Worm (Caenorhabditis elegans): ENCODE results near the gene C39B5.14.
"Not testable (repeated sequence)": the region's sequence is repeated elsewhere in the genome, so short reads cannot be mapped to it uniquely, and the experiment has no call there.

The C39B5.14 gene

DNA sequence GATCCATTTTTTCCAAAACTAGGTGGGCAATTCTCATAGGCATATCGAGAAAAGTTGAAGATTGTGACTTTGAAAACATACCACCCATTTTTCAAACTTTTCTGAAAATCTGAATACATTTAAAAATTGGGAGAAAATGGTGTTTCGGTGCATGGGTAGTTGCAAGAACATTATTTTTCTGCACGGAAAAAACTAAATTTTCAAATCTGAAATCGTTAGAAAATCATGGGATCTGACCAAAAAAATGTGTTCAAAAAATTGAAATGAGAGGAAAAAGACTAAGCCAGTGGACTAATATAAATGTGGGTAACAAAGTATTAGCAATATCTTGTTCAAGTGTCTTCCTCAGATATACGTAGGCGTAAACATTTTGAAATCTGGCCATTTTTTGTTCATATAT, 47.6 kb downstream of the C39B5.14 start, which contains the start of gene fbxa-43:
fbxa-43 (minus strand) TSS at position 101 of the 400 bp plus-strand sequence.
- TF ChIP-seq nhr-237 (tag; optimal IDR thresholded peaks at IDR 0.05) (no peak), nhr-12 (tag; optimal IDR thresholded peaks at IDR 0.05) (no peak), lsy-2 (tag; optimal IDR thresholded peaks at IDR 0.05) (no peak), pha-4 (tag; optimal IDR thresholded peaks at IDR 0.05) (no peak), cnd-1 (tag; optimal IDR thresholded peaks at IDR 0.05) (no peak), ceh-83 (GFP tag; optimal IDR thresholded peaks at IDR 0.05) (no peak), unc-120 (tag; optimal IDR thresholded peaks at IDR 0.05; ENCODE audit: poor library complexity, severe bottlenecking) (no peak), nhr-2 (tag; optimal IDR thresholded peaks at IDR 0.05) (no peak), zip-8 (tag; optimal IDR thresholded peaks at IDR 0.05) (no peak), nhr-76 (tag; optimal IDR thresholded peaks at IDR 0.05) (no peak)

DNA sequence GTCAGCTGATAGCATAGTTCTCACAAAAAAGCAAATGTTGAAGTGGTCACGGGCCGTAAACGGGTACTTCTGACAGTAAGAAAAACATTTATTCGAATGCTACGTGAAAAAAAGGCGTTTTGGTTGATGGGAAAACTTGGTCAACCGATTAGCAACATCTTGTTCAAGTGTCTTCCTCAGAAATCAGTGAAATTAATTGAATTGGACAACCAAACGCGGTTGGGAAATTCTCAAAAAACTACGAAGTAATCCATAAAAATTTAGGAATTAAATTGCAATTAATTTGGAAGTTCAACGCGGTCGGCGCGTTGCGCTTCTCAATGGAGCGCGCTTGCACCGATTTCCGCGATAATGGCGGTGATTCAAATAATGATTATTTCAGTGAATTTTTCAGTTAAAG, 48.1 kb downstream of the C39B5.14 start:
- no peak for TF ChIP-seq snpc-4 (tag; optimal IDR thresholded peaks at IDR 0.05)
- no peak for TF ChIP-seq M03D4.4 (tag; optimal IDR thresholded peaks at IDR 0.05)
- no peak for TF ChIP-seq ztf-11 (tag; optimal IDR thresholded peaks at IDR 0.05)
- no peak for TF ChIP-seq mab-5 (tag; optimal IDR thresholded peaks at IDR 0.05)
- TF ChIP-seq unc-39 (tag; optimal IDR thresholded peaks at IDR 0.05) = no peak
- TF ChIP-seq nhr-237 (tag; optimal IDR thresholded peaks at IDR 0.05) = no peak
- no peak for TF ChIP-seq pha-4 (tag; optimal IDR thresholded peaks at IDR 0.05)
- no peak for TF ChIP-seq nhr-28 (tag; optimal IDR thresholded peaks at IDR 0.05)
- no peak for TF ChIP-seq flh-1 (GFP tag; optimal IDR thresholded peaks at IDR 0.05)

DNA sequence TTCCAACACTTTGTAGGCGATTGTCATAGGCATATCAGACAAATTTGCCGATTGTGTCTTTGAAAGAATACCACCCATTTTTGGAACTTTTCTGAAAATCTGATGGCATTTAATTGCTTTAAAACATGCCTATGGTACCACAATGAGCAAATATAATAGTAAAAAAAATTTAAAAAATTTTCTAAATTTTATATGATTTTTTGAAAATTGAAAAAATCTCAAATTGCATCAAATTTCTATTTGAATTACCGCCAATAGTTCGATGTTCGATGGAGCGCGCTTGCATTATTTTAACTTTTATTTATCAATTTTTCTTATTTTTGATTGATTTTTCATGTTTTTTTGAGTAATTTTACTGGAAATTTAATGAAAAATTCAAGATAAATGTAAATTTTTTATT, 50.1 kb downstream of the C39B5.14 start, which contains the start of gene fbxa-42:
fbxa-42 (minus strand) TSS at position 101 of the 400 bp plus-strand sequence.
- TF ChIP-seq bed-3 (GFP tag; optimal IDR thresholded peaks at IDR 0.05); unc-62 (GFP tag; optimal IDR thresholded peaks at IDR 0.05); mls-2 (tag; optimal IDR thresholded peaks at IDR 0.05): not testable (repeated sequence)

DNA sequence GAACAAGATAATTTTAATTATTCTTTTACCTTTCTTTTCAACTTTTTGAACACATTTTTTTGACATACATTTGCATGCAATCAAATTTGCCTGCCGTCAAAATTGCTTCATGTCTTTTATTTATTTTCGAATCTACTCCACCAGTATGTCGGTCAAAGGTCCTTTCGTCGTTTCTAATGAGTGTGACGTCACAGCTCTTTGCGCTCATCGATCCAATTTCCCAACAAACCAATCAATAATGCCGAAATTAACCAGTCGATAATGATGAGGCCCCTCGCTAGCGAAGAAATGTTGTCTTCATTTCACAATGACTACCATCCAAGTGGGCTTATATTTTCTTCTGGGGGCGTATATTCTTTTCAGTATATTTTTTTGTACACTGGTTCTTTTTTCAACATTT, 51.7 kb downstream of the C39B5.14 start, which contains the start of gene Y54F10BM.6:
Y54F10BM.6 (plus strand) TSS at position 301 of the 400 bp plus-strand sequence.
- TF ChIP-seq ces-1 (GFP tag; optimal IDR thresholded peaks at IDR 0.05) (no peak), zip-8 (tag; optimal IDR thresholded peaks at IDR 0.05) (peak; percentile 6), ceh-39 (tag; optimal IDR thresholded peaks at IDR 0.05) (peak; percentile 49)

DNA sequence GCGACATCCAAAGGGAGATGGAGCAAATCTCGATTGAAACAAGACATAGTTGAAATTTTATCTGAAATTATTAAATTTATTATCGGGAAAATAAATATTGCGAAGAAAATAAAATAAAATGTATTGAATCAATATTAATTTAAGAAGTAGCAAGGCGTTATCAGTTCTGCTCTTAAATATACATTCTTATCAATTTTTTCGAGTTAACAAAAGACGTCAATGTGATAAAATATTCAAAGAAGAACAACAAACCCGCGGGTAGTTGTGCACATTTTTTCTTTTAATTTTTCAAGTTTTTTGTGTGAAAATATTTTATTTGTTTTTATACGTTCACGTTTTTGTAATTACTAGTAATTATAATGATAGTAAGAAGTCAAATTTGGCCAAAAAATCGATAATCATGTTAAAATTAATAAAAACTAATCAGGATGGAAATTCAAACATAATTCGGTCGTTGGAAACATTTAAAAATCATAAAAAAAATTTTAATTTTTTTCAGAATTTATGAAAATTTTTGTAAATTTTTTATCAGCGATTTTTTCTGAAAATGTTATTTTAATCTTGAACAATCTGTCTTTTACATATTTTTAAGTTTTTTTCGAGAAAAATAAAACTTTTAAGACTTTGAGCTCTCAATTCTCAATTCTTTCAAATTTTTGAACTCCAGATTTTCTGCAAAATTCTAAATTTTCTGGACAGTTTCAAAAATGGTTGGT, 54.9 kb downstream of the C39B5.14 start, which contains the start of gene fbxa-9:
fbxa-9 (plus strand) TSS at position 666 of the 716 bp plus-strand sequence.
- TF ChIP-seq ces-1 (GFP tag; optimal IDR thresholded peaks at IDR 0.05) (no peak), sptf-1 (tag; optimal IDR thresholded peaks at IDR 0.05) (no peak), ceh-39 (tag; optimal IDR thresholded peaks at IDR 0.05) (no peak), M03D4.4 (tag; optimal IDR thresholded peaks at IDR 0.05) (no peak), ceh-83 (GFP tag; optimal IDR thresholded peaks at IDR 0.05) (no peak), mls-2 (tag; optimal IDR thresholded peaks at IDR 0.05) (no peak), cnd-1 (tag; optimal IDR thresholded peaks at IDR 0.05) (no peak), bed-3 (GFP tag; optimal IDR thresholded peaks at IDR 0.05) (no peak), sem-2 (GFP tag; optimal IDR thresholded peaks at IDR 0.05) (no peak), elt-1 (tag; optimal IDR thresholded peaks at IDR 0.05; ENCODE audit: borderline replicate concordance, insufficient read depth) (no peak), lin-32 (GFP tag; optimal IDR thresholded peaks at IDR 0.05) (no peak), elt-3 (tag; optimal IDR thresholded peaks at IDR 0.05) (no peak), tbx-8 (GFP tag; optimal IDR thresholded peaks at IDR 0.05) (no peak), drap-1 (GFP tag; optimal IDR thresholded peaks at IDR 0.05) (no peak), flh-1 (GFP tag; optimal IDR thresholded peaks at IDR 0.05) (no peak), nhr-2 (tag; optimal IDR thresholded peaks at IDR 0.05) (no peak), lin-13 (tag; optimal IDR thresholded peaks at IDR 0.05) (no peak), nhr-76 (tag; optimal IDR thresholded peaks at IDR 0.05) (no peak), nhr-12 (tag; optimal IDR thresholded peaks at IDR 0.05) (no peak)
